Worm (Caenorhabditis elegans): ENCODE results near the gene unc-105.

Gene unc-105

DNA sequence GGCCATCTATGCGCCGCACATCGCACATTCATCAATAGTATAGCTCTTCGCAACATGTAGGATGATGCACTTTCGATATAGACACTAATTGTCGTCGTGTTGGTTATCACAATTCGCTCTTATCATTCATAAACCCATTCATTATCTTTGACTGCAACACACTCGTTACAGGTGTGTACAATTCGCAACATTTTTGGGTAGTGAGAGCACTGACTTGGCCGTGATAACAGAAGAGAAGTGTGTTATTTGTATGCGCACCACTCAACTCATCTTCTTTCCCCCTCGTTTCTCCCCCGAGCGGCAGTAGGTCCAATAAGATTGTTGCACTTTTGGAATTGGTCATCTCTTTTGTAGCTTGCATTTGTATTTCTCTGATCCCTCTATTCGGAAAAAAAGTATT, 11.0 kb downstream of the unc-105 start:
- TF ChIP-seq ama-1 (optimal IDR thresholded peaks at IDR 0.05) (no peak), ceh-13 (GFP tag; optimal IDR thresholded peaks at IDR 0.05) (no peak), pes-1 (GFP tag; IDR thresholded peaks at IDR 0.05) (no peak), aly-1 (tag; optimal IDR thresholded peaks at IDR 0.05) (no peak), ceh-36 (tag; optimal IDR thresholded peaks at IDR 0.05) (no peak), sea-1 (GFP tag; conservative IDR thresholded peaks at IDR 0.05) (no peak), scrt-1 (GFP tag; IDR thresholded peaks at IDR 0.05) (no peak), tra-4 (tag; optimal IDR thresholded peaks at IDR 0.05) (no peak), hnd-1 (tag; optimal IDR thresholded peaks at IDR 0.05) (no peak), tbx-11 (GFP tag; IDR thresholded peaks at IDR 0.05) (no peak), tbx-37 (GFP tag; conservative IDR thresholded peaks at IDR 0.05) (no peak), hmg-4 (GFP tag; optimal IDR thresholded peaks at IDR 0.05) (no peak), flt-1 (GFP tag; IDR thresholded peaks at IDR 0.05) (no peak), B0310.2 (tag; optimal IDR thresholded peaks at IDR 0.05) (no peak), F13C5.2 (tag; optimal IDR thresholded peaks at IDR 0.05) (no peak)

DNA sequence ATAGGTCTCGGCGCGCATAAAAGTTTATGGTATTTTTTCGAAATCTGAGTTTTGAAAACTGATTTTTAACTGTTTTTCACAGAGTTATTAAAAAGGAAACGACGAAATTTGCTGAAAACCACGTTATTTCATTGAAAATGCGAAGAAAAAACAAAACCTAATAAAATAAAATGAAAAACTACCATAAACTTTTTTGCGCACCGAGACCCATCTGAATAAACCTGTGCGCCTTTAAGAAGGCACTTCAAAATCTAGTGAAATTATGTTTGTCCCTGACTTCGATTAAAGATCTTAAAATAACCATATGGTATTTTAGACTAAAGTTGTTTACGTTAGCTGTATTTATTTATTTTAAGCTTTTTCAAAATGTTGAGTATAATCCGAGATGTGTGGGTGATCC, 11.5 kb downstream of the unc-105 start:
- TF ChIP-seq tbx-37 (GFP tag; conservative IDR thresholded peaks at IDR 0.05): no peak
- TF ChIP-seq flt-1 (GFP tag; IDR thresholded peaks at IDR 0.05): no peak
- no peak for TF ChIP-seq F13C5.2 (tag; optimal IDR thresholded peaks at IDR 0.05)
- TF ChIP-seq hmg-4 (GFP tag; optimal IDR thresholded peaks at IDR 0.05): no peak
- TF ChIP-seq pes-1 (GFP tag; IDR thresholded peaks at IDR 0.05): no peak
- no peak for TF ChIP-seq scrt-1 (GFP tag; IDR thresholded peaks at IDR 0.05)
- TF ChIP-seq aly-1 (tag; optimal IDR thresholded peaks at IDR 0.05): no peak
- TF ChIP-seq tbx-11 (GFP tag; IDR thresholded peaks at IDR 0.05): no peak
- no peak for TF ChIP-seq hnd-1 (tag; optimal IDR thresholded peaks at IDR 0.05)
- no peak for TF ChIP-seq ceh-36 (tag; optimal IDR thresholded peaks at IDR 0.05)
- no peak for TF ChIP-seq B0310.2 (tag; optimal IDR thresholded peaks at IDR 0.05)
- TF ChIP-seq ets-7 (tag; optimal IDR thresholded peaks at IDR 0.05): no peak
- TF ChIP-seq hmbx-1 (tag; optimal IDR thresholded peaks at IDR 0.05): no peak
- no peak for TF ChIP-seq tra-4 (tag; optimal IDR thresholded peaks at IDR 0.05)
- TF ChIP-seq sea-1 (GFP tag; conservative IDR thresholded peaks at IDR 0.05): no peak
- no peak for TF ChIP-seq ama-1 (optimal IDR thresholded peaks at IDR 0.05)
- no peak for TF ChIP-seq ceh-13 (GFP tag; optimal IDR thresholded peaks at IDR 0.05)

DNA sequence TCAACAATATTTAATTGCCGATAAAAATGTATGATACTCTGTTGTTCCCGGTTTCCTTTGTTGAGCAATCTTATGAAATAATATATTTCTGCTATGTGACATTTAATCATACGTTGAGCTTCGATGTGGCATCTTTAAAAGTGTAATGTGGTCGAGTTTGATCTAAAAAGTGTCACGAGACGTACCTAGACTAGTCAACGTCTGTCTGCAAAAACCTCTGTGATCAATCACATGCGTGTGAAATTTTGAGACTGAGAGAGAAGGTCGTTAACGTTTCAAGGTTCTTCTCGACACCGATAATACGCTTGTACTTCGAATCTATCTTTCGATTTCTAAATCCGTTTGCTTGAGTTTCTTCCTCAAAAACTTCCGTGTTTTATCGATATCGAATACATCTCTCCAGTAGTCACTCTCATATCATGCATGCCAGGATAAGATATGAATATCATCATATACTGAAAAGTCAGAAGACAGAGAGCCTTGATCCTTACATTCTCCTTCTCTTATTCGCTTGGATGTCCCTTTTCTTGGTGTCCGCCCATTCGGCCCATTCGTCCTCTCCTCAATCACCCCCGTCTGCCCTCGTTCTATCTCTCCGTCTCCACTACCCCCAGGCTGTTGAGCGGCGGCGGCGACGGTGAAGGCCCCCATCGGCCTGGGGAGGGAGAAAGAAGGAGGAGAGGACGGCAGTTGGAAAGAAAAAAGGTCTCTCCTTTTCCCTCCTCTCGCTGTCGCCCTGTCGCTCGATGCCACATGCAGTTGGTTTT, 12.2 kb downstream of the unc-105 start:
- no peak for TF ChIP-seq tra-4 (tag; optimal IDR thresholded peaks at IDR 0.05)
- peak; percentile 91 for TF ChIP-seq hmg-4 (GFP tag; optimal IDR thresholded peaks at IDR 0.05)
- 0 out of 2 replicates have a peak, but pooled peaks have one; percentile 43 for TF ChIP-seq flt-1 (GFP tag; IDR thresholded peaks at IDR 0.05)
- no peak for TF ChIP-seq hmbx-1 (tag; optimal IDR thresholded peaks at IDR 0.05)
- TF ChIP-seq tbx-11 (GFP tag; IDR thresholded peaks at IDR 0.05): no peak
- peak; percentile 35 for TF ChIP-seq ets-7 (tag; optimal IDR thresholded peaks at IDR 0.05)
- TF ChIP-seq ama-1 (optimal IDR thresholded peaks at IDR 0.05): no peak
- peak; percentile 76 for TF ChIP-seq aly-1 (tag; optimal IDR thresholded peaks at IDR 0.05)
- TF ChIP-seq pes-1 (GFP tag; IDR thresholded peaks at IDR 0.05): peak; percentile 38; the same call in 1 of the 2 replicates
- no peak for TF ChIP-seq ceh-13 (GFP tag; optimal IDR thresholded peaks at IDR 0.05)
- TF ChIP-seq F13C5.2 (tag; optimal IDR thresholded peaks at IDR 0.05): peak; percentile 64
- TF ChIP-seq tbx-37 (GFP tag; conservative IDR thresholded peaks at IDR 0.05): peak; percentile 50; the same call in 1 of the 2 replicates
- TF ChIP-seq scrt-1 (GFP tag; IDR thresholded peaks at IDR 0.05): peak; percentile 64; the same call in 1 of the 2 replicates
- TF ChIP-seq ceh-36 (tag; optimal IDR thresholded peaks at IDR 0.05): no peak
- TF ChIP-seq sea-1 (GFP tag; conservative IDR thresholded peaks at IDR 0.05): 0 out of 2 replicates have a peak, but pooled peaks have one; percentile 32
- no peak for TF ChIP-seq B0310.2 (tag; optimal IDR thresholded peaks at IDR 0.05)
- TF ChIP-seq hnd-1 (tag; optimal IDR thresholded peaks at IDR 0.05): no peak

DNA sequence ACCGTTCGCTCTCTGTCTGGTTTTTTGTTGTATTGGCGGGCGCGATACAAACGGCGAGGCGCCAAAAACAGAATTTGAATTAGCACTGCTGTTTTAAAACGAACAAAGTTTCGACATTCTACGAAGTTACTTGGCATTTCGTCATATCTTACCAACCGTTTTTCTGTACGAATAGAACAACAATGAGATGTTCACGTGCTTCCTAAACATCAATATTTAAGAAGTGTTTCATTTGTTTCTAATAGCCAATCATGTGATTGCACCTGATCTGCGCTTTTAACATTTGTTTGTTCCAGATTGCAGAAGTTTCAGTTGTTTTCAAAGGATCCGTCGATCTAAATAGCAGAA, 12.8 kb downstream of the unc-105 start:
- TF ChIP-seq tbx-11 (GFP tag; IDR thresholded peaks at IDR 0.05) (no peak), hmg-4 (GFP tag; optimal IDR thresholded peaks at IDR 0.05) (peak; percentile 13), hnd-1 (tag; optimal IDR thresholded peaks at IDR 0.05) (no peak)

DNA sequence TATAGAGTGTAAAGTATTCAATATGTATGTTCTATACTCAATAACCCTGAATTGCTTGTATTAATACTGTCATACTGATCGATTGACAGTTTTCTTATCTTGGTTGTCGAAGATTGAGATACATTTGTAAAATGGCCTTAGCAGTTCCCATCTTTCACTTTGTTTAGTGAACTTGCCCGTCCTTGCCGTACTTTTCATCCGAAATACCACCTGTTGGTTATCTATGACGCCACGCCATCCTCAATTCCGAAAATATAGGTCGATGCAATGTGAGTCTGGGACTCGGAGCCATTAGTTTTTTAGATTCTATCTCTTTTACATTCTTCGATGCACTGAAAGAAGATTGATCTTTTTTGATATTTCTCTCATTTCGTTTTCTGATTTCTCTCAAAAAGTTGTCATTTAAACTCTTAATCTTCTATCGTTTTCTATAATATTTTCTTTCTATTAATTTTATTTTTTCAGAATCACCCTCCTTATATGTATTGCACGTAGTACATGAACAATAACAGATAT, 13.3 kb downstream of the unc-105 start, which contains the start of gene ulp-4:
Gene ulp-4, plus strand, starts transcription at position 466 of the 516 bp plus-strand sequence.
- no peak for TF ChIP-seq hmg-4 (GFP tag; optimal IDR thresholded peaks at IDR 0.05)
- TF ChIP-seq ceh-13 (GFP tag; optimal IDR thresholded peaks at IDR 0.05): no peak
- TF ChIP-seq flt-1 (GFP tag; IDR thresholded peaks at IDR 0.05): no peak
- TF ChIP-seq ceh-36 (tag; optimal IDR thresholded peaks at IDR 0.05): no peak
- TF ChIP-seq sea-1 (GFP tag; conservative IDR thresholded peaks at IDR 0.05): no peak
- TF ChIP-seq scrt-1 (GFP tag; IDR thresholded peaks at IDR 0.05): no peak
- no peak for TF ChIP-seq tbx-37 (GFP tag; conservative IDR thresholded peaks at IDR 0.05)
- TF ChIP-seq tra-4 (tag; optimal IDR thresholded peaks at IDR 0.05): no peak
- no peak for TF ChIP-seq ama-1 (optimal IDR thresholded peaks at IDR 0.05)
- TF ChIP-seq aly-1 (tag; optimal IDR thresholded peaks at IDR 0.05): no peak
- no peak for TF ChIP-seq tbx-11 (GFP tag; IDR thresholded peaks at IDR 0.05)
- TF ChIP-seq pes-1 (GFP tag; IDR thresholded peaks at IDR 0.05): no peak
- TF ChIP-seq B0310.2 (tag; optimal IDR thresholded peaks at IDR 0.05): no peak

DNA sequence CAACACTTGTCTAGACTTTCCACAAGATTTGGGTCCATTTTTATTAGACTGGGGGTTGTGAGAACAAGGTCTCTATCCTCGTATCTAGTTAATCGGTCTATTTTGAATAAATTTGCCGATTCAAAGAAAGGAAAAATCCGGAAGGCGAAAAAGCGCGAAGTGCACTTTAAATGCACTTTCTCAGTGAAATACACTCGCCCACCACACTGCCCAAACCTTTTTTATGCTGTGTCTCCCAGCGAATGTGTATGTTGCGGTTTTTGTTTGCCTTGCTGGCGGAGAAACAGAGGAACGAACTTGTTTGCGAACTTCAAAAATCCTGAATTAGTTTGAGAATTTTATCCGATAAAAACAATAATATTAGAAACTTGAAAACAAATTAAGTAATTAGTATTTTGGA, 14.5 kb downstream of the unc-105 start:
- TF ChIP-seq scrt-1 (GFP tag; IDR thresholded peaks at IDR 0.05) (no peak), hmg-4 (GFP tag; optimal IDR thresholded peaks at IDR 0.05) (no peak), tbx-37 (GFP tag; conservative IDR thresholded peaks at IDR 0.05) (no peak), aly-1 (tag; optimal IDR thresholded peaks at IDR 0.05) (no peak), B0310.2 (tag; optimal IDR thresholded peaks at IDR 0.05) (no peak), ceh-36 (tag; optimal IDR thresholded peaks at IDR 0.05) (no peak), sea-1 (GFP tag; conservative IDR thresholded peaks at IDR 0.05) (no peak), tbx-11 (GFP tag; IDR thresholded peaks at IDR 0.05) (no peak), ceh-13 (GFP tag; optimal IDR thresholded peaks at IDR 0.05) (no peak), hnd-1 (tag; optimal IDR thresholded peaks at IDR 0.05) (no peak), ets-7 (tag; optimal IDR thresholded peaks at IDR 0.05) (no peak)
